Worm (Caenorhabditis elegans) whole organism, dauer: Measurements from ENCODE around the gene set-13.
"Not testable (repeated sequence)": the region's sequence is repeated elsewhere in the genome, so short reads cannot be mapped to it uniquely, and the experiment has no call there.

ENCODE experiments used
- unc-62 ChIP-seq: sonication (generic microtip); optimal IDR thresholded peaks from 2 replicates; lab custom pipeline; 2017; ENCODE audit warnings: missing biosample characterization, missing genetic modification reagents, missing genetic modification characterization

set-13 gene

DNA sequence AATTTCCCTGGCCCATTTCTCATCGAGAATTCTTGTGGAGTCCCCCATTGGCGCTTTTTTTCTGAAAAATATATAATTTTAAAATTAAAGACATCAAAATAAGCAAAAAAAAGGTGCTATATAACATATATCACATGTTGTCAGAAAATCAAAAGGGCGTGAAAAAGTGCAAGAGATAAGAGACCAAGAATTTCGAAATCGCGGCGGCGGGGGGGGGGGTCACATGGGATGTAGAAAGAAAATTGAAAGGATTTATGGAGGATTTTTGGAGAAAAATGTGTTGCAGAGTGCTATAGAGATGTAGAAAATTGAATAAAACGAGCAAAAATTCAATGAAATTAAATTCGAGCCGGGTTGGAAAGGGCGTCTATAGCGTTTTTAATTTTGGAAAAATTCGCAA, 14.4 kb downstream of the set-13 start, which contains the start of gene K12H6.6:
Gene K12H6.6 (minus strand): TSS at position 61 of the 400 bp plus-strand sequence.
- TF ChIP-seq unc-62 (GFP tag; lab: Kevin White, UChicago) = no peak

- no peak for TF ChIP-seq unc-62 (GFP tag; lab: Kevin White, UChicago)
Observed at ce11 chrII:2832098-2832497, 15.3 kb downstream of the set-13 start.

DNA sequence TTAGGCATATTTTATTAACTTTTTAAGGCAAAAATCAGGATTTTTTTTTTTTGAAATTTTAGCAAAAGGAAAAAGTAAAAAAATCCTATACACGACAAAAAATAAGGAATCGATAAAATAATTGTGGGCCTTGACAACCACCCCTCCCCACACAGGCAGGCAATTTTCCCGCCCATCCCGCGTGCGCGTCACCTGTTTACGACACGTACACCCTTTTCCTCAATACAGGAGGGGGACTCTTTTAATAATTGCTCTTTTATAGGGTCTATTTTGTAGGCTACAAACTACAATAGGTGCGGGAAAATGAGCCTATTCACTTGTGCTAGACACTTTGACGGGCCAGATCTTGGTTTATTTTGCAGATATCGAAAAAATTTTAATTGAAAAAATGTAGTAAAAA, 15.8 kb downstream of the set-13 start:
- TF ChIP-seq unc-62 (GFP tag; lab: Kevin White, UChicago) = no peak

ce11 chrII:2834105-2834504, 17.3 kb downstream of the set-13 start:
- no peak for TF ChIP-seq unc-62 (GFP tag; lab: Kevin White, UChicago)

DNA sequence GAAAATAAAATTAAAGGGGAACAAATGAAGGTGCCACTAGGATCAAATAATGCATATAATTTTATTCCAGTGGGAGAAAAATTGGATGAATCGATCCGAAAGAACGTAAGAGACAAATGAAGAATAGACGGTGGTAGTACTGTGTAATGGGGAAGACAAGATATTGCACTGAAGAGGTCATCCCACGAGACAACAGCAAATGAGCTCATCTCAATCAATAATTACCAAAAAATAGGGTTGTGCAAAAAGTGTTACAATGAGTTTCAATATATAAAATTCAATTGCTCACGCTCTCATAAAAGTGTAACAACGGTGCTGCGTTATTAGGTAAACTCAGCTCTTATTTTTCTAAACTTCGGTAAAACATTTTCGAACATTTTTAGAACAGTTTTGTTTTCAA, 20.1 kb downstream of the set-13 start, which contains the start of gene K12H6.7:
Gene K12H6.7 (minus strand): TSS at position 101 of the 400 bp plus-strand sequence.
- no peak for TF ChIP-seq unc-62 (GFP tag; lab: Kevin White, UChicago)

- TF ChIP-seq unc-62 (GFP tag; lab: Kevin White, UChicago) = not testable (repeated sequence)
Observed at ce11 chrII:2839004-2839403, 22.2 kb downstream of the set-13 start, which contains the start of gene Y110A2AL.4. TSS of gene Y110A2AL.4 (plus strand) at chrII:2839304.

- TF ChIP-seq unc-62 (GFP tag; lab: Kevin White, UChicago) = no peak
Observed at ce11 chrII:2841529-2841928, 24.8 kb downstream of the set-13 start, which contains the start of gene Y110A2AL.6. TSS of gene Y110A2AL.6 (minus strand) at chrII:2841629.

- no peak for TF ChIP-seq unc-62 (GFP tag; lab: Kevin White, UChicago)
Observed at ce11 chrII:2843088-2843487, 26.3 kb downstream of the set-13 start, which contains the start of gene Y110A2AL.7. TSS of gene Y110A2AL.7 (minus strand) at chrII:2843188.

DNA sequence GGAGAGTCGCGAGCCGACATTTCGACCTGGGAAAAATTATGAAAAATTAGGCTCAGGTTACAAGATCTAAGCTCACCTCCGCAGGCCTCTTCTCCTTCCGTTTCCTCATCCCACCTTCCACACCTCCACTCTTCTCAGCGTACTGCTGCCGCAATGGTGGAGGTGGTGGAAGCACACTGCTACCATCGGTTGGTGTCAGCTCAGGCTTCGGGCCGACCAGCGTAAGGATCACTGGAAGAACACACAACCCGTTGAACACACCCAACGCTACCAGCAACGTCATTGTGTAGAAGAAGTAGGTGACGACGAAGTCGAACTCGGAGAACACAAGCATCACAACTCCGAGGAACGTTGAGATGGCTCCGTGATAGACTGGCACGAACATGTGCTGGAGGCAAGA, 28.9 kb downstream of the set-13 start:
- TF ChIP-seq unc-62 (GFP tag; lab: Kevin White, UChicago) = no peak

- TF ChIP-seq unc-62 (GFP tag; lab: Kevin White, UChicago) = no peak
Observed at ce11 chrII:2846552-2846951, 29.8 kb downstream of the set-13 start.

- TF ChIP-seq unc-62 (GFP tag; lab: Kevin White, UChicago) = no peak
Observed at ce11 chrII:2852493-2852892, 35.7 kb downstream of the set-13 start, which contains the start of gene ptc-3. TSS of gene ptc-3 (minus strand) at chrII:2852593.

DNA sequence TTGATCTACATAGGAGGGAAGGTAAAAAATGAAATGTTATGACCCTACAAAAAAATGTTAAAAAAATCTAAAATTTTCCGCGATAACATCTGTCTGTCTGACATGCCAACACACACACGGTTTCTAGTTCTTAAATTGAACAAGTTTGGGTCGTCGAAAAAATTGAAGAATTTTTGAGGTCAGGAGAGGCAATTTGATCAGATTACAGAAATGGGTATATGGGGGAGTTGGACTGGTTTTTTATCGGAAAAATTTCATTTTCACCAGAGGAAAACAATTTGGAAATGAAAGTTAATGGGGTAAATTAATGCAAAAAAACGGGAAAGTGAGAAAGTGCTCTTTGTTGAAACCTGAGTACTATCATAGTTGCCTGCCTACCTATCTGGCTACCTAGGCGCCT, 37.0 kb downstream of the set-13 start:
- no peak for TF ChIP-seq unc-62 (GFP tag; lab: Kevin White, UChicago)

ce11 chrII:2854794-2855193, 38.0 kb downstream of the set-13 start:
- TF ChIP-seq unc-62 (GFP tag; lab: Kevin White, UChicago) = no peak

DNA sequence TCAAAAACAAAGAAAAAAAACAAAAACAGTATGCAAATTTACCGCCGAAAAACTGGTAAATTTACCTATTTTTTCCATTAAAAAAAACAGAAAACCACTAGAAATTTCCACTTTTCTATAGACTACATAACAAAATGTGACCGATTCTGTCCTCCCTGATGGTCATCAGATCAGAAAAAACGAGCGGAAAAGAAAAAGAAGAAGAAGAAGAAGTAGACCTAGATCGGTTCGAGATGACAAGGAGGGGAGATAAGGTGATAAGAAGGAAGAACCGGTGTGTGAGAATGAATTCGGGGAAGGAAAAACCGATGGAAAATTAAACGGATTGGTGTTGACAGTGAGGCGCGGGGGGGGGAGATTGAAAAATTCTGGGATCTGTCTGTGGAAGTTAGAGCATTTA, 39.3 kb downstream of the set-13 start:
- TF ChIP-seq unc-62 (GFP tag; lab: Kevin White, UChicago) = no peak

ce11 chrII:2857559-2857958, 40.8 kb downstream of the set-13 start:
- TF ChIP-seq unc-62 (GFP tag; lab: Kevin White, UChicago) = no peak

ce11 chrII:2858851-2859250, 42.1 kb downstream of the set-13 start:
- no peak for TF ChIP-seq unc-62 (GFP tag; lab: Kevin White, UChicago)

DNA sequence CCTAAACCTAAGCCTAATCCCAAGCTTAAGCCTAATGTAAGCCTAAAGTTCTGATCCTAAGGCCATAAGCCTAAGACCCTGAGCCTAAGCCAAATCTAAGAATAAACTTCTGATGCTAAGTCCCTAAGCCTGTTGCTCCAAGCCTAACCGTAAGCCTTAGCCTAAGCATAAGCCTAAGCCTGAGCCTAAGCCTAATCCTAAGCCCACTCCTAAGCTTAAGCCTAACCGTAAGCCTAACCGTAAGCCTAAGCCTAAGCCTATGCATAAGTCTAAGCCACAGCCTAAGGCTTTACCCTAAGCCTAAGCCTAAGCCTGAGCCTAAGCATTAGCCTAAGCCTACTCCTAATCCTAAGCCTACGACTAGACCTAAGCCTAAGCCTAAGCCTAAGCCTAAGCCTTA, 42.5 kb downstream of the set-13 start:
- no peak for TF ChIP-seq unc-62 (GFP tag; lab: Kevin White, UChicago)
